Worm (Caenorhabditis elegans): Measurements from ENCODE around the gene vha-3.
"Not testable (repeated sequence)": the region's sequence is repeated elsewhere in the genome, so short reads cannot be mapped to it uniquely, and the experiment has no call there.

DNA sequence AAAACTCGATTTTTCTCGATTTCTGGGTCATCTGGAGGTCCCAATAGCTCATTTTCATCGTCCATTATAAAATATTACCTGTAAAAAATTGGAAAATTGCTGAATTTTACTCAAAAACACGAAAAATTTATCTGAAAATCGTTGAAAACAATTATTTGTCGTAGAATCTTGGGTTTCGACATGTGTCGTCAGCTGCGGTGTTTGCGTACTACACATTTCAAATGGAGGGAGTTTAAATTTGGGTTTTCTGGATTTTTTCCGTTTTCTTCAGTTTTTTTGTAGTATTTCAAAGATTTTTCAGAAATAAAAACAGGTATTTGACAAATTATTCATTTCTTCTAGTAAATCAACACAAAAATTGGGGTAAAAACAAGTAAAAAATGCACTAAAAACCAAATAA lies 40.2 kb downstream of the vha-3 start, which contains the start of gene M70.5:
- TF ChIP-seq T22C8.4 (GFP tag; IDR thresholded peaks at IDR 0.05); med-1 (GFP tag; optimal IDR thresholded peaks at IDR 0.05; ENCODE audit: insufficient read depth); ztf-29 (GFP tag; IDR thresholded peaks at IDR 0.05); klf-2 (GFP tag; conservative IDR thresholded peaks at IDR 0.05); cog-1 (tag; optimal IDR thresholded peaks at IDR 0.05); tab-1 (GFP tag; IDR thresholded peaks at IDR 0.05); ref-1 (GFP tag; conservative IDR thresholded peaks at IDR 0.05): not testable (repeated sequence)
- TF ChIP-seq flt-1 (GFP tag; IDR thresholded peaks at IDR 0.05) (0 out of 2 replicates have a peak, but pooled peaks have one; percentile 45), ztf-23 (GFP tag; IDR thresholded peaks at IDR 0.05) (0 out of 2 replicates have a peak, but pooled peaks have one; percentile 65)
